Fruit fly (Drosophila melanogaster): ENCODE results near the gene CG33286.

DNA sequence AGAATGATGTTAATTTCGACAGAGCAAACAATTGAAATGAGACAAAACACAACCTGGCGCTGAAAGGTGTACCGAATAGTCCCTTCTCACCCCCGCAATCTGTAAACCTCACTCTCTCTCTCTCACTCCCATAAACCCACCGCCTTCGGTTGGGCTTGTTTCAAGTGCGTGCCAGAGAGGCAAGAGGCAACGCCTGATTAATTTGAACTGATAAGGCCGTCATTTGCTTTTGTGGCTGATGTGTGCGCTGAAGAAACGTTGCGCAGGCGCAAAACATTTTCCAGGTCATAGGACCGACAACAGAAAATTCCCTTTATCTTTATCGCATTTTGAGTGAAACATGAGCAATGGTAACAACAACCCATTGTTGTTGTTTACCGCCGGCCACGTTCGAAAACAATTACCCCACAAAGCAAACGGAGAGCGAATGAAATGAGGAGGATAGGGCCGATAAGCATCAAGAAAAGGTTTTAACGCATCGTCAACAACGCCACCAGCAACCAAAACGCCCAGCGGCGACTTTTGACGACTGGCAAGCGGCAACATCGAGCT lies 52.1 kb downstream of the CG33286 start:
- no peak for TF ChIP-seq GATAd (GFP tag; optimal IDR thresholded peaks at IDR 0.05)
- no peak for TF ChIP-seq dmrt93B (GFP tag; optimal IDR thresholded peaks at IDR 0.05)
- no peak for TF ChIP-seq usp (GFP tag; optimal IDR thresholded peaks at IDR 0.05)
- TF ChIP-seq lola (GFP tag; optimal IDR thresholded peaks at IDR 0.05): no peak
- no peak for TF ChIP-seq h (GFP tag; optimal IDR thresholded peaks at IDR 0.05)
- no peak for TF ChIP-seq Dif (GFP tag; optimal IDR thresholded peaks at IDR 0.05; ENCODE audit: partially characterized antibody)
- no peak for TF ChIP-seq Hr78 (GFP tag; optimal IDR thresholded peaks at IDR 0.05)

Measured in whole organism, wandering third instar larva.